Worm (Caenorhabditis elegans): ENCODE data around the gene C33F10.12.

Gene C33F10.12

DNA sequence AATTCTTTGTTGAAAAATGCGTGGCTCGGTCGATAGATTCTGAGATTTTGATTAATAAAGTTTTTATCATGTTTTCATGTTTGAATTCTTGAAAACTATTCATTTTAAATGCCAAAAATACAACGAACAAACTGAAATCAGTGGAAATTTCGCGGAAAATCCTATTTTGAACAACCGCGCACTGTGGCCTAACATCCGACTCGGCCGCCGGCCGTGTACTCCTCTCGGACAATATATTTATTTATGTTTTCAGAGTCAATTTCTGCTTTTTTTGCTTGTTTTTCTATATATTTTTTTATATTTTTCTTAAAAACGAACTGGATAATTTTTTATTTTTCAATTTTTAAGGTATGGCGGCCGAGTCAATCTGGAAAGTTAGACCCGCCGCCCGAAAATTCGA, 46.3 kb downstream of the C33F10.12 start, which contains the start of gene F26G1.1:
TSS of gene F26G1.1 (plus strand) at position 347 of the 400 bp plus-strand sequence.
- peak; percentile 79 for TF ChIP-seq grh-1 (GFP tag; IDR thresholded peaks at IDR 0.05)
- TF ChIP-seq fkh-8 (tag; optimal IDR thresholded peaks at IDR 0.05): peak; percentile 64
- TF ChIP-seq irx-1 (tag; optimal IDR thresholded peaks at IDR 0.05): peak; percentile 96
- TF ChIP-seq lin-39 (tag; optimal IDR thresholded peaks at IDR 0.05): peak; percentile 47
- TF ChIP-seq nhr-11 (tag; optimal IDR thresholded peaks at IDR 0.05): no peak
- TF ChIP-seq sptf-1 (tag; optimal IDR thresholded peaks at IDR 0.05): no peak
- no peak for TF ChIP-seq nhr-77 (tag; optimal IDR thresholded peaks at IDR 0.05)
- no peak for TF ChIP-seq vab-15 (tag; optimal IDR thresholded peaks at IDR 0.05)
- TF ChIP-seq ces-1 (GFP tag; optimal IDR thresholded peaks at IDR 0.05): no peak
- no peak for TF ChIP-seq tlp-1 (tag; optimal IDR thresholded peaks at IDR 0.05)
- TF ChIP-seq mep-1 (tag; optimal IDR thresholded peaks at IDR 0.05): no peak
- TF ChIP-seq C04F5.9 (tag; optimal IDR thresholded peaks at IDR 0.05): peak; percentile 74
- peak; percentile 90 to 95 for TF ChIP-seq lin-35 (GFP tag; optimal IDR thresholded peaks at IDR 0.05)
- TF ChIP-seq sup-37 (GFP tag; optimal IDR thresholded peaks at IDR 0.05): peak; percentile 61
- TF ChIP-seq Y116A8C.19 (tag; optimal IDR thresholded peaks at IDR 0.05; ENCODE audit: borderline replicate concordance): peak; percentile 64
- TF ChIP-seq mdl-1 (tag; optimal IDR thresholded peaks at IDR 0.05): peak in 1 of 2 experiments; percentile 50
- TF ChIP-seq snpc-4 (tag; optimal IDR thresholded peaks at IDR 0.05): peak; percentile 30
- TF ChIP-seq dpl-1 (GFP tag; optimal IDR thresholded peaks at IDR 0.05): peak; percentile 84 to 93 (median 92)
- peak; percentile 18 for TF ChIP-seq fos-1 (tag; optimal IDR thresholded peaks at IDR 0.05)
- TF ChIP-seq lin-14 (GFP tag; optimal IDR thresholded peaks at IDR 0.05): peak; percentile 65
- peak; percentile 66 for TF ChIP-seq snu-23 (GFP tag; optimal IDR thresholded peaks at IDR 0.05)
- TF ChIP-seq rnt-1 (tag; optimal IDR thresholded peaks at IDR 0.05): peak; percentile 98
- peak; percentile 90 for TF ChIP-seq pax-3 (tag; optimal IDR thresholded peaks at IDR 0.05)
- TF ChIP-seq unc-130 (tag; optimal IDR thresholded peaks at IDR 0.05): peak; percentile 54
- TF ChIP-seq nhr-237 (tag; optimal IDR thresholded peaks at IDR 0.05): no peak
- peak; percentile 71 for TF ChIP-seq skn-1 (tag; optimal IDR thresholded peaks at IDR 0.05)
- TF ChIP-seq ama-1 (optimal IDR thresholded peaks at IDR 0.05): no peak
- TF ChIP-seq hlh-17 (GFP tag; optimal IDR thresholded peaks at IDR 0.05; ENCODE audit: borderline replicate concordance): no peak
- peak; percentile 98 for TF ChIP-seq ceh-90 (tag; optimal IDR thresholded peaks at IDR 0.05)
- peak; percentile 95 for TF ChIP-seq lir-3 (tag; optimal IDR thresholded peaks at IDR 0.05; ENCODE audit: poor library complexity)
- TF ChIP-seq efl-3 (GFP tag; optimal IDR thresholded peaks at IDR 0.05): peak; percentile 27
- TF ChIP-seq zag-1 (tag; optimal IDR thresholded peaks at IDR 0.05): no peak
- TF ChIP-seq egl-13 (tag; optimal IDR thresholded peaks at IDR 0.05): peak; percentile 92
- peak; percentile 89 for TF ChIP-seq nhr-47 (tag; optimal IDR thresholded peaks at IDR 0.05)
- TF ChIP-seq mef-2 (tag; optimal IDR thresholded peaks at IDR 0.05): no peak
- TF ChIP-seq fkh-4 (tag; optimal IDR thresholded peaks at IDR 0.05; ENCODE audit: borderline replicate concordance): peak; percentile 94
- peak; percentile 29 to 53 (median 49) for TF ChIP-seq ceh-82 (tag; optimal IDR thresholded peaks at IDR 0.05)
- peak; percentile 84 for TF ChIP-seq sox-4 (tag; optimal IDR thresholded peaks at IDR 0.05)
- peak; percentile 50 for TF ChIP-seq F16B12.6 (tag; optimal IDR thresholded peaks at IDR 0.05)
- peak; percentile 59 to 92 for TF ChIP-seq efl-1 (optimal IDR thresholded peaks at IDR 0.05)
- peak; percentile 93 to 99 for TF ChIP-seq efl-1 (GFP tag; optimal IDR thresholded peaks at IDR 0.05 in 1 of 2)
- no peak for TF ChIP-seq nhr-12 (tag; optimal IDR thresholded peaks at IDR 0.05)
- peak; percentile 75 for TF ChIP-seq nhr-20 (tag; optimal IDR thresholded peaks at IDR 0.05)
- TF ChIP-seq xbp-1 (tag; optimal IDR thresholded peaks at IDR 0.05): peak; percentile 78
- TF ChIP-seq swsn-7 (tag; optimal IDR thresholded peaks at IDR 0.05): peak; percentile 78
- TF ChIP-seq ztf-4 (tag; optimal IDR thresholded peaks at IDR 0.05): no peak
- TF ChIP-seq lin-15B (tag; optimal IDR thresholded peaks at IDR 0.05): no peak
- TF ChIP-seq ceh-8 (GFP tag; optimal IDR thresholded peaks at IDR 0.05): peak; percentile 42
- TF ChIP-seq unc-86 (tag; optimal IDR thresholded peaks at IDR 0.05): peak; percentile 69
- peak; percentile 90 for TF ChIP-seq nhr-85 (tag)
- TF ChIP-seq blmp-1 (tag; optimal IDR thresholded peaks at IDR 0.05): peak; percentile 46
- peak; percentile 79 for TF ChIP-seq hlh-4 (tag; optimal IDR thresholded peaks at IDR 0.05)
- TF ChIP-seq C16A3.4 (tag; optimal IDR thresholded peaks at IDR 0.05): peak; percentile 12
- peak; percentile 85 for TF ChIP-seq nhr-71 (tag; optimal IDR thresholded peaks at IDR 0.05)

Measured in whole organism, L1 larva.